Fruit fly (Drosophila melanogaster): Measurements from ENCODE around the gene pst.

pst gene

dm6 chr3L:7347984-7348631 is 12.0 kb downstream of the pst start, which contains the start of the genes Srp19 and qm:
Srp19 (minus strand) TSS chr3L:7348034.
qm (plus strand) TSS chr3L:7348313.
- TF ChIP-seq h (optimal IDR thresholded peaks at IDR 0.05) (no peak), insv (optimal IDR thresholded peaks at IDR 0.05) (no peak)

- TF ChIP-seq ttk (optimal IDR thresholded peaks at IDR 0.05) (no peak), Myc (optimal IDR thresholded peaks at IDR 0.05) (no peak), psq (optimal IDR thresholded peaks at IDR 0.05) (no peak), h (optimal IDR thresholded peaks at IDR 0.05) (no peak)
Observed at dm6 chr3L:7346951-7347350, 13.1 kb downstream of the pst start, which contains the start of gene CG14834. CG14834 (minus strand) TSS chr3L:7347123.

dm6 chr3L:7344965-7345427 is 15.1 kb downstream of the pst start, which contains the start of gene Cln7:
Cln7 (minus strand) TSS chr3L:7345183.
- TF ChIP-seq h (optimal IDR thresholded peaks at IDR 0.05), result no peak
- TF ChIP-seq Sin3A (optimal IDR thresholded peaks at IDR 0.05), result no peak
- TF ChIP-seq ttk (optimal IDR thresholded peaks at IDR 0.05), result no peak
- no peak for TF ChIP-seq psq (optimal IDR thresholded peaks at IDR 0.05)
- TF ChIP-seq Myc (optimal IDR thresholded peaks at IDR 0.05), result no peak
- TF ChIP-seq insv (optimal IDR thresholded peaks at IDR 0.05), result no peak

dm6 chr3L:7344001-7344400 is 16.1 kb downstream of the pst start:
- TF ChIP-seq Myc (optimal IDR thresholded peaks at IDR 0.05), result no peak
- TF ChIP-seq Sin3A (optimal IDR thresholded peaks at IDR 0.05), result no peak

- TF ChIP-seq insv (optimal IDR thresholded peaks at IDR 0.05) (no peak), h (optimal IDR thresholded peaks at IDR 0.05) (no peak), psq (optimal IDR thresholded peaks at IDR 0.05) (no peak), Myc (optimal IDR thresholded peaks at IDR 0.05) (no peak), Sin3A (optimal IDR thresholded peaks at IDR 0.05) (no peak), ttk (optimal IDR thresholded peaks at IDR 0.05) (no peak)
Observed at dm6 chr3L:7339216-7339742, 20.8 kb downstream of the pst start, which contains the start of the genes lark and eco. lark (plus strand) TSS chr3L:7339266. eco (minus strand) TSS chr3L:7339340.

- TF ChIP-seq ttk (optimal IDR thresholded peaks at IDR 0.05) (no peak), psq (optimal IDR thresholded peaks at IDR 0.05) (no peak), h (optimal IDR thresholded peaks at IDR 0.05) (no peak), Sin3A (optimal IDR thresholded peaks at IDR 0.05) (no peak), insv (optimal IDR thresholded peaks at IDR 0.05) (no peak), Myc (optimal IDR thresholded peaks at IDR 0.05) (no peak)
Observed at dm6 chr3L:7338786-7339185, 21.3 kb downstream of the pst start.

- no peak for TF ChIP-seq Sin3A (optimal IDR thresholded peaks at IDR 0.05)
- TF ChIP-seq h (optimal IDR thresholded peaks at IDR 0.05), result no peak
- no peak for TF ChIP-seq ttk (optimal IDR thresholded peaks at IDR 0.05)
- no peak for TF ChIP-seq Myc (optimal IDR thresholded peaks at IDR 0.05)
- TF ChIP-seq insv (optimal IDR thresholded peaks at IDR 0.05), result no peak
- no peak for TF ChIP-seq psq (optimal IDR thresholded peaks at IDR 0.05)
Observed at dm6 chr3L:7334990-7335389, 25.1 kb downstream of the pst start, which contains the start of the genes wrm1 and wrm2. wrm1 (minus strand) TSS chr3L:7335226. wrm2 (minus strand) TSS chr3L:7335226.

dm6 chr3L:7328567-7329253 is 31.4 kb downstream of the pst start, which contains the start of the genes mrva, CG42307 and mus312:
mrva (minus strand) TSS chr3L:7328842.
CG42307 (plus strand) TSS chr3L:7329132.
mus312 (plus strand) TSS chr3L:7329132.
- no peak for TF ChIP-seq Sin3A (optimal IDR thresholded peaks at IDR 0.05)
- TF ChIP-seq psq (optimal IDR thresholded peaks at IDR 0.05), result no peak
- no peak for TF ChIP-seq h (optimal IDR thresholded peaks at IDR 0.05)
- no peak for TF ChIP-seq ttk (optimal IDR thresholded peaks at IDR 0.05)
- TF ChIP-seq insv (optimal IDR thresholded peaks at IDR 0.05), result no peak
- TF ChIP-seq Myc (optimal IDR thresholded peaks at IDR 0.05), result no peak

dm6 chr3L:7326676-7327075 is 33.4 kb downstream of the pst start:
- no peak for TF ChIP-seq ttk (optimal IDR thresholded peaks at IDR 0.05)
- TF ChIP-seq insv (optimal IDR thresholded peaks at IDR 0.05), result no peak
- TF ChIP-seq Sin3A (optimal IDR thresholded peaks at IDR 0.05), result no peak
- no peak for TF ChIP-seq psq (optimal IDR thresholded peaks at IDR 0.05)
- TF ChIP-seq Myc (optimal IDR thresholded peaks at IDR 0.05), result no peak
- TF ChIP-seq h (optimal IDR thresholded peaks at IDR 0.05), result no peak

- TF ChIP-seq h (optimal IDR thresholded peaks at IDR 0.05), result no peak
- no peak for TF ChIP-seq psq (optimal IDR thresholded peaks at IDR 0.05)
- TF ChIP-seq Sin3A (optimal IDR thresholded peaks at IDR 0.05), result no peak
- TF ChIP-seq insv (optimal IDR thresholded peaks at IDR 0.05), result no peak
- no peak for TF ChIP-seq ttk (optimal IDR thresholded peaks at IDR 0.05)
Observed at dm6 chr3L:7323348-7323747, 36.7 kb downstream of the pst start, which contains the start of the genes RhoGEF4 and Rint1. RhoGEF4 (minus strand) TSS chr3L:7323411. Rint1 (plus strand) TSS chr3L:7323619.

dm6 chr3L:7319768-7320167 is 40.3 kb downstream of the pst start, which contains the start of gene CG8607:
CG8607 (plus strand) TSS chr3L:7320068.
- no peak for TF ChIP-seq h (optimal IDR thresholded peaks at IDR 0.05)
- no peak for TF ChIP-seq psq (optimal IDR thresholded peaks at IDR 0.05)
- TF ChIP-seq Sin3A (optimal IDR thresholded peaks at IDR 0.05), result no peak
- TF ChIP-seq ttk (optimal IDR thresholded peaks at IDR 0.05), result no peak
- TF ChIP-seq insv (optimal IDR thresholded peaks at IDR 0.05), result no peak

dm6 chr3L:7314133-7314532 is 45.9 kb downstream of the pst start:
- TF ChIP-seq Myc (optimal IDR thresholded peaks at IDR 0.05) (no peak), h (optimal IDR thresholded peaks at IDR 0.05) (no peak), ttk (optimal IDR thresholded peaks at IDR 0.05) (no peak), psq (optimal IDR thresholded peaks at IDR 0.05) (no peak), insv (optimal IDR thresholded peaks at IDR 0.05) (no peak), Sin3A (optimal IDR thresholded peaks at IDR 0.05) (no peak)

Measured in Kc167 (cell line).